Worm (Caenorhabditis elegans) whole organism, young adult: ENCODE results near the gene eif-1.A.
"Not testable (repeated sequence)": the region's sequence is repeated elsewhere in the genome, so short reads cannot be mapped to it uniquely, and the experiment has no call there.

Source experiments
- B0019.2 ChIP-seq: fragments of 200-800 bp; sonication (Bioruptor generic); conservative IDR thresholded peaks from 2 replicates; pipeline ENCODE4 v1.3.6; 2022; ENCODE audit warnings: missing genetic modification reagents, missing genetic modification characterization, missing compliant biosample characterization
- B0261.1 ChIP-seq: sonication (generic microtip); optimal IDR thresholded peaks from 2 replicates; lab custom pipeline; 2016; ENCODE audit warnings: mild to moderate bottlenecking, missing genetic modification characterization, moderate library complexity, missing compliant biosample characterization
- C17E4.6 ChIP-seq: fragments of 200-800 bp; sonication (Bioruptor generic); IDR thresholded peaks from 2 replicates; pipeline ENCODE4 v1.3.6; 2022; ENCODE audit warnings: missing genetic modification reagents, missing genetic modification characterization, missing compliant biosample characterization
- F33H1.4 ChIP-seq: fragments of 200-800 bp; sonication (Bioruptor generic); IDR thresholded peaks from 2 replicates; pipeline ENCODE4 v1.3.6; 2022; ENCODE audit warnings: missing genetic modification reagents, missing genetic modification characterization, missing compliant biosample characterization
- F39B2.1 ChIP-seq: fragments of 200-800 bp; sonication (Bioruptor generic); IDR thresholded peaks from 2 replicates; pipeline ENCODE4 v1.3.6; 2022; ENCODE audit warnings: missing genetic modification reagents, missing genetic modification characterization, missing compliant biosample characterization
- F52B5.7 ChIP-seq: sonication (generic microtip); optimal IDR thresholded peaks from 2 replicates; lab custom pipeline; 2016; ENCODE audit warnings: mild to moderate bottlenecking, missing genetic modification characterization, missing compliant biosample characterization
- K12H6.12 ChIP-seq: fragments of 200-800 bp; sonication (Bioruptor generic); optimal IDR thresholded peaks from 2 replicates; lab custom pipeline; 2018; ENCODE audit warnings: mild to moderate bottlenecking, missing genetic modification characterization, missing compliant biosample characterization
- Y53G8AR.9 ChIP-seq: fragments of 200-800 bp; sonication (Bioruptor generic); conservative IDR thresholded peaks from 2 replicates; pipeline ENCODE4 v1.3.6; 2022; ENCODE audit warnings: missing genetic modification reagents, missing genetic modification characterization, missing compliant biosample characterization
- akir-1 ChIP-seq: fragments of 200-800 bp; sonication (Bioruptor generic); optimal IDR thresholded peaks from 2 replicates; lab custom pipeline; 2018; ENCODE audit warnings: mild to moderate bottlenecking, missing genetic modification characterization, moderate library complexity, missing compliant biosample characterization
- ama-1 ChIP-seq, 3 experiments: fragments of 150-350 bp in 1 of 3; sonication (generic microtip) in 2 of 3; optimal IDR thresholded peaks; 2 replicates each; lab custom pipeline; 2014 to 2018; ENCODE audit warnings: missing biosample characterization in 2 of 3, missing genetic modification characterization in 2 of 3, missing genetic modification reagents in 2 of 3
- atf-7 ChIP-seq: sonication (generic microtip); optimal IDR thresholded peaks from 2 replicates; lab custom pipeline; 2017; ENCODE audit warnings: mild to moderate bottlenecking, missing genetic modification characterization, missing compliant biosample characterization
- athp-1 ChIP-seq: sonication (generic microtip); optimal IDR thresholded peaks from 2 replicates; lab custom pipeline; 2017; ENCODE audit warnings: mild to moderate bottlenecking, missing genetic modification characterization, missing compliant biosample characterization
- attf-3 ChIP-seq: fragments of 200-800 bp; sonication (Bioruptor generic); conservative IDR thresholded peaks from 2 replicates; pipeline ENCODE4 v1.3.6; 2022; ENCODE audit warnings: missing genetic modification reagents, missing genetic modification characterization, missing compliant biosample characterization
- bed-1 ChIP-seq: fragments of 200-800 bp; sonication (Bioruptor generic); IDR thresholded peaks from 2 replicates; pipeline ENCODE4 v1.3.6; 2022; ENCODE audit warnings: missing genetic modification reagents, missing genetic modification characterization, missing compliant biosample characterization
- chd-7 ChIP-seq: sonication (generic microtip); optimal IDR thresholded peaks from 2 replicates; lab custom pipeline; 2016; ENCODE audit warnings: mild to moderate bottlenecking, missing genetic modification characterization, moderate library complexity, missing compliant biosample characterization
- die-1 ChIP-seq: sonication (generic microtip); optimal IDR thresholded peaks from 2 replicates; lab custom pipeline; 2016; ENCODE audit warnings: missing genotype, mild to moderate bottlenecking, missing genetic modification characterization, missing compliant biosample characterization
- egl-44 ChIP-seq: fragments of 200-800 bp; sonication (Bioruptor generic); IDR thresholded peaks from 2 replicates; pipeline ENCODE4 v1.3.6; 2022; ENCODE audit warnings: missing genetic modification reagents, missing genetic modification characterization, missing compliant biosample characterization
- hmg-1.2 ChIP-seq: fragments of 200-800 bp; sonication (Bioruptor generic); IDR thresholded peaks from 2 replicates; pipeline ENCODE4 v1.3.6; 2022; ENCODE audit warnings: missing genetic modification reagents, missing genetic modification characterization, missing compliant biosample characterization
- let-607 ChIP-seq, 2 experiments: fragments of 200-800 bp in 1 of 2; sonication (Bioruptor generic) in 1 of 2; sonication (generic microtip) in 1 of 2; optimal IDR thresholded peaks; 2 replicates each; lab custom pipeline; 2016 to 2018; ENCODE audit warnings: mild to moderate bottlenecking in 2 of 2, missing compliant biosample characterization in 2 of 2, missing genetic modification characterization in 2 of 2, moderate library complexity in 2 of 2, missing genotype in 1 of 2
- lsl-1 ChIP-seq: fragments of 200-800 bp; sonication (Bioruptor generic); optimal IDR thresholded peaks from 2 replicates; lab custom pipeline; 2018; ENCODE audit warnings: mild to moderate bottlenecking, missing genetic modification characterization, moderate library complexity, missing compliant biosample characterization
- lsy-27 ChIP-seq: sonication (generic microtip); optimal IDR thresholded peaks from 2 replicates; lab custom pipeline; 2017; ENCODE audit warnings: missing genetic modification characterization, mild to moderate bottlenecking, missing compliant biosample characterization, antibody characterized with exemption, missing genotype, borderline replicate concordance; ENCODE audit not compliant: insufficient read depth
- madf-6 ChIP-seq: fragments of 200-800 bp; sonication (Bioruptor generic); IDR thresholded peaks from 2 replicates; pipeline ENCODE4 v1.3.6; 2022; ENCODE audit warnings: missing genetic modification reagents, missing genetic modification characterization, missing compliant biosample characterization
- mcd-1 ChIP-seq: fragments of 200-800 bp; sonication (Bioruptor generic); IDR thresholded peaks from 2 replicates; pipeline ENCODE4 v1.3.6; 2022; ENCODE audit warnings: missing genetic modification reagents, missing genetic modification characterization, missing compliant biosample characterization
- nfya-1 ChIP-seq: sonication (generic microtip); optimal IDR thresholded peaks from 2 replicates; lab custom pipeline; 2017; ENCODE audit warnings: antibody characterized with exemption, missing compliant biosample characterization, missing genetic modification characterization, borderline replicate concordance; ENCODE audit not compliant: insufficient read depth
- nfyb-1 ChIP-seq: fragments of 200-800 bp; sonication (Bioruptor generic); IDR thresholded peaks from 2 replicates; pipeline ENCODE4 v1.3.6; 2022; ENCODE audit warnings: missing genetic modification reagents, missing genetic modification characterization, missing compliant biosample characterization
- nhr-80 ChIP-seq: sonication (generic microtip); optimal IDR thresholded peaks from 2 replicates; lab custom pipeline; 2016; ENCODE audit warnings: missing genetic modification characterization, missing compliant biosample characterization
- nhr-90 ChIP-seq: sonication (generic microtip); optimal IDR thresholded peaks from 2 replicates; lab custom pipeline; 2016; ENCODE audit warnings: missing genotype, mild to moderate bottlenecking, missing genetic modification characterization, missing compliant biosample characterization
- snpc-1.3 ChIP-seq: sonication (generic microtip); optimal IDR thresholded peaks from 2 replicates; lab custom pipeline; 2017; ENCODE audit warnings: missing genetic modification characterization, mild to moderate bottlenecking, missing compliant biosample characterization, antibody characterized with exemption, moderate library complexity, missing genotype, missing genetic modification reagents; ENCODE audit not compliant: insufficient read depth
- snpc-4 ChIP-seq, 5 experiments: fragments of 150-350 bp in 1 of 5; sonication (generic microtip) in 4 of 5; optimal IDR thresholded peaks; 2 replicates each; lab custom pipeline; 2014 to 2018; ENCODE audit warnings: missing genetic modification characterization in 5 of 5, missing biosample characterization in 3 of 5, antibody characterized with exemption in 2 of 5, mild to moderate bottlenecking in 2 of 5, missing compliant biosample characterization in 2 of 5, missing genotype in 2 of 5, moderate library complexity in 2 of 5, missing genetic modification reagents in 1 of 5
- tbp1 ChIP-seq: fragments of 200-800 bp; sonication (Bioruptor generic); optimal IDR thresholded peaks from 2 replicates; lab custom pipeline; 2018; ENCODE audit warnings: mild to moderate bottlenecking, missing genetic modification characterization, missing compliant biosample characterization
- unc-130 ChIP-seq: sonication (generic microtip); optimal IDR thresholded peaks from 2 replicates; lab custom pipeline; 2016; ENCODE audit warnings: missing genetic modification reagents, missing genetic modification characterization, missing compliant biosample characterization
- xnd-1 ChIP-seq: sonication (generic microtip); optimal IDR thresholded peaks from 2 replicates; lab custom pipeline; 2016; ENCODE audit warnings: missing genotype, missing genetic modification reagents, missing genetic modification characterization, missing compliant biosample characterization
- zfh-2 ChIP-seq: fragments of 200-800 bp; sonication (Bioruptor generic); conservative IDR thresholded peaks from 2 replicates; pipeline ENCODE4 v1.3.6; 2022; ENCODE audit warnings: missing genetic modification reagents, missing genetic modification characterization, missing compliant biosample characterization

Gene eif-1.A

ce11 chrIV:4762990-4763545 lies 47.7 kb upstream of the eif-1.A start:
- TF ChIP-seq lsl-1 (peak; percentile 52), hmg-1.2 (GFP tag; lab: Robert Waterston, UW) (peak; percentile 26; the same call in 1 of the 2 replicates), snpc-4 (tag; optimal IDR thresholded peaks at IDR 0.05; lab: Kevin White, UChicago) (peak in 1 of 4 experiments; percentile 39), F33H1.4 (GFP tag; lab: Robert Waterston, UW) (peak; percentile 49), madf-6 (GFP tag; lab: Robert Waterston, UW) (peak; percentile 75), mcd-1 (peak; percentile 70), xnd-1 (tag; lab: Kevin White, UChicago) (peak; percentile 17)
- not testable (repeated sequence) for TF ChIP-seq snpc-4 (GFP tag; optimal IDR thresholded peaks at IDR 0.05; lab: Kevin White, UChicago)

- TF ChIP-seq bed-1 (GFP tag; lab: Robert Waterston, UW) (no peak), F52B5.7 (tag; lab: Kevin White, UChicago) (no peak), tbp1 (GFP tag; lab: Kevin White, UChicago) (no peak), die-1 (tag; lab: Kevin White, UChicago) (no peak), snpc-4 (GFP tag; optimal IDR thresholded peaks at IDR 0.05; lab: Kevin White, UChicago) (no peak), snpc-4 (tag; optimal IDR thresholded peaks at IDR 0.05; lab: Kevin White, UChicago) (no peak), ama-1 (optimal IDR thresholded peaks at IDR 0.05; lab: Kevin White, UChicago) (no peak), ama-1 (GFP tag; optimal IDR thresholded peaks at IDR 0.05; lab: Kevin White, UChicago) (no peak), K12H6.12 (tag; lab: Kevin White, UChicago) (no peak), lsy-27 (tag; lab: Kevin White, UChicago) (no peak), B0261.1 (tag; lab: Kevin White, UChicago) (no peak), Y53G8AR.9 (GFP tag; lab: Robert Waterston, UW) (no peak)
These were observed 46.9 kb upstream of the eif-1.A start, which contains the start of gene Y17G9B.2 for ce11 chrIV:4763844-4764243. Gene Y17G9B.2 (plus strand): TSS chrIV:4764144.

ce11 chrIV:4764422-4764821 lies 46.3 kb upstream of the eif-1.A start, which contains the start of gene npp-26:
Gene npp-26 (plus strand): TSS chrIV:4764722.
- TF ChIP-seq C17E4.6 (GFP tag; lab: Robert Waterston, UW) (no peak), B0019.2 (GFP tag; lab: Robert Waterston, UW) (no peak), ama-1 (optimal IDR thresholded peaks at IDR 0.05; lab: Kevin White, UChicago) (no peak), ama-1 (GFP tag; optimal IDR thresholded peaks at IDR 0.05; lab: Kevin White, UChicago) (no peak), hmg-1.2 (GFP tag; lab: Robert Waterston, UW) (no peak), attf-3 (GFP tag; lab: Robert Waterston, UW) (no peak), nfya-1 (no peak), let-607 (tag; optimal IDR thresholded peaks at IDR 0.05; lab: Kevin White, UChicago) (no peak), atf-7 (no peak), egl-44 (GFP tag; lab: Robert Waterston, UW) (no peak), snpc-1.3 (tag; lab: Kevin White, UChicago) (no peak), unc-130 (GFP tag; lab: Kevin White, UChicago) (no peak), snpc-4 (GFP tag; optimal IDR thresholded peaks at IDR 0.05; lab: Kevin White, UChicago) (no peak), snpc-4 (tag; optimal IDR thresholded peaks at IDR 0.05; lab: Kevin White, UChicago) (no peak)

ce11 chrIV:4771792-4772191 lies 38.9 kb upstream of the eif-1.A start, which contains the start of gene R11E3.2:
Gene R11E3.2 (plus strand): TSS chrIV:4772092.
- TF ChIP-seq nhr-80 (tag; lab: Kevin White, UChicago) (peak; percentile 4), F39B2.1 (GFP tag; lab: Robert Waterston, UW) (no peak)

- TF ChIP-seq akir-1 (GFP tag; lab: Kevin White, UChicago) (no peak), athp-1 (tag; lab: Kevin White, UChicago) (no peak), chd-7 (no peak), nfyb-1 (GFP tag; lab: Robert Waterston, UW) (no peak), egl-44 (GFP tag; lab: Robert Waterston, UW) (no peak), zfh-2 (GFP tag; lab: Robert Waterston, UW) (no peak), nhr-90 (tag; lab: Kevin White, UChicago) (no peak)
These were observed 34.7 kb upstream of the eif-1.A start, which contains the start of gene R11E3.19 for ce11 chrIV:4776001-4776400. Gene R11E3.19 (minus strand): TSS chrIV:4776101.
